Fruit fly (Drosophila melanogaster): Measurements from ENCODE around the gene eIF4EHP.

The eIF4EHP gene

DNA sequence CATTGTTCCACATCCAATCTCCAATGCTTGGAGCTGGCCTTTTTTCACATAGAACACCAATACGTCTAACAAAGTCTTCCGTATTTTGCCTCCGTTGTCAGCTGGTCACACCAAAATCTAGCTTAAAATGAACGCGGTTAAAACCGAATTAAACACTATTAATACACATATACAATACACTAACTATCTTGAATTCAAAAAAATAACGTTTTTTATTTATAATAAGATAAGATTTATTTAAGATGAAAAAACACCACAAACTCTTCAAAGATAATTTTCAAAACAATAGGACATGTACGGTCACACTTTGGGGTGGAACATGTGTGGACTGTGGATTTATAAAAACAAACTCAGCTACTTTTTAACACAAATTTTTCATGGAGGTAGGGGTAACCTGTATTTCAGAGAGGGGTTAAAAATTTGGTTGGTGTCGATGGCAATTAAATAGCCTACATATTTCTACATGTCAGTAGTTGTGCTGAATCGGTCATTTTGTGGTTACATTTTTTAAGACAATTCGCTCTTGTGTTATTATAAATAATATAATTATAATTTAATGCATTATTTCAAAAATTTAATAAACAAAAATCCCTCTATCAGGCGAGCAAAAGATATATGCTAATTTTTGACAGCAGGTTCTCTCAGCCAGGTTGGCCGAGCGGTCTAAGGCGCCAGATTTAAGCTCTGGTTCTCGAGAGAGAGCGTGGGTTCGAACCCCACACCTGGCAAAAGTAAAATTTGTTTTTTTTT, 3.7 kb upstream of the eIF4EHP start, which contains the start of gene CG13605 (continued):
- TF ChIP-seq N (GFP tag; optimal IDR thresholded peaks at IDR 0.05) (no peak), Sp1 (GFP tag; optimal IDR thresholded peaks at IDR 0.05) (peak; percentile 66)

DNA sequence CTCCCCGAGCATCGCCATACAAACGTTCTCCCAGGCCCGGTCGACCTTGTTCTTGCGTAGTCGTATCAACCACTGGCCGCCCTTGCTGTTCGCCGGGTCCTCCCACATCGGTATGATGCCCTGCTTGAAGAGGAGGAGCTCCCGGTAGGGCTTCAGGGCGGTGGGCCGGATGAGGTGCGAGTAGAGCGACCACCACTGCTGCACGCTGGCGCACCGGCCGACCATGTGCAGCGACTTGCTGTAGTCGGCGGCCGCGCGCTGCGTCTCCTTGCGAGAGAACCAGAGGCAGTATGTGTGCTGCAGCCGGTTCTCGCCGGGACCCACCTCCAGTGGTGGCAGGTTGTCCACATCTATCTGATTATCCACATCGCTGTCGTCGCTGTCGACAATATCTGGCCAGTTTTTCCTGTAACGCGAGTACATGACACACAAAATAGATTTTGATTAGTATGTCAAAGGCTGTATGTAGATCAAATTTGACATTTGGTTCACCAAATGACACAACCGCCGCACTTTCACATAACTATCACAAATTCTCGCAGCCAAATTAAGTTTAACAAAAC, 1.8 kb downstream of the eIF4EHP start, which contains the start of gene CG10694:
TSS of gene CG10694 (plus strand) at position 513 of the 563 bp plus-strand sequence.
- no peak for TF ChIP-seq HLH106 (tag; optimal IDR thresholded peaks at IDR 0.05)
- no peak for TF ChIP-seq tai (GFP tag; optimal IDR thresholded peaks at IDR 0.05)
- no peak for TF ChIP-seq Hr83 (GFP tag; optimal IDR thresholded peaks at IDR 0.05; ENCODE audit: poor library complexity, severe bottlenecking)

DNA sequence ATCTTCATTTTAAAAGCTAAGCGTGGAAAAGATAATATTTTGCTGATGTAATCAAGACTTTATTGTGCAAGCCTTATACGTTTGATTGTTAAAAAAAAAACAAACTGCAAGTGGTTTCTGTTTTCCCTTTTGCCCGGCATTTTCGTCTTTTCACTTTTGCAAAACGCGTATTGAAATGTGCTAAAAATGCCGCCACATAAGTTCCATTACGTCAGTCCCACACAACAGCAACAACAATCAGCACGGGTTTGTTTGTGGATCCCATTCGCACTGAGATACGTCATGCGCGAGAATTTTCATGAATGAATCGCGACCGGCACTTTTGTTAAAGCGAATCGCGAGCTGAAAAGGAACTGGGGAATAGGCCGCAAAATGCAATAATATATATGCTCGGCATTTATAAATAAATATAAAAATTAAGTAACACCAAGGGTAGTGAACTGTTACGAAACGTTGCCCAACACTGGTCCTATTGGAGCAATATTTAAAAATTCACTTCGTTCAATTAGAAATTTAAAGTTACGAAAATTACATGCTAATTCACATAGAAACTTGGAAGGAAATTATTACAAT, 2.6 kb downstream of the eIF4EHP start:
- peak; percentile 43 for TF ChIP-seq sv (GFP tag; optimal IDR thresholded peaks at IDR 0.05)
- peak; percentile 59 for TF ChIP-seq ey (GFP tag; optimal IDR thresholded peaks at IDR 0.05)
- peak; percentile 84 for TF ChIP-seq h (GFP tag; optimal IDR thresholded peaks at IDR 0.05)
- no peak for TF ChIP-seq usp (GFP tag; optimal IDR thresholded peaks at IDR 0.05)
- peak; percentile 49 for TF ChIP-seq sage (GFP tag; optimal IDR thresholded peaks at IDR 0.05)
- TF ChIP-seq foxo (GFP tag; optimal IDR thresholded peaks at IDR 0.05): peak; percentile 7 to 77
- TF ChIP-seq Hr83 (GFP tag; optimal IDR thresholded peaks at IDR 0.05; ENCODE audit: poor library complexity, severe bottlenecking): peak; percentile 39
- no peak for TF ChIP-seq GATAd (GFP tag; optimal IDR thresholded peaks at IDR 0.05)
- TF ChIP-seq fru (GFP tag; optimal IDR thresholded peaks at IDR 0.05): peak; percentile 73
- no peak for TF ChIP-seq Mio (GFP tag; optimal IDR thresholded peaks at IDR 0.05)
- TF ChIP-seq CG9705 (GFP tag; optimal IDR thresholded peaks at IDR 0.05): no peak
- TF ChIP-seq Jra (GFP tag; optimal IDR thresholded peaks at IDR 0.05): peak; percentile 74
- no peak for TF ChIP-seq Abd-B (GFP tag; optimal IDR thresholded peaks at IDR 0.05)
- TF ChIP-seq lola (GFP tag; optimal IDR thresholded peaks at IDR 0.05): no peak
- TF ChIP-seq OdsH (GFP tag; optimal IDR thresholded peaks at IDR 0.05): peak; percentile 71
- no peak for TF ChIP-seq psq (GFP tag; optimal IDR thresholded peaks at IDR 0.05)
- TF ChIP-seq HLH106 (tag; optimal IDR thresholded peaks at IDR 0.05): peak; percentile 44
- TF ChIP-seq Dfd (GFP tag; optimal IDR thresholded peaks at IDR 0.05): no peak
- peak; percentile 9 for TF ChIP-seq dsf (GFP tag; optimal IDR thresholded peaks at IDR 0.05; ENCODE audit: borderline replicate concordance)
- TF ChIP-seq rgr (GFP tag; optimal IDR thresholded peaks at IDR 0.05): peak; percentile 75
- peak; percentile 72 for TF ChIP-seq Hnf4 (GFP tag; optimal IDR thresholded peaks at IDR 0.05)
- TF ChIP-seq N (GFP tag; optimal IDR thresholded peaks at IDR 0.05): no peak
- no peak for TF ChIP-seq Rel (GFP tag; optimal IDR thresholded peaks at IDR 0.05)
- peak; percentile 33 for TF ChIP-seq Rel (tag; optimal IDR thresholded peaks at IDR 0.05)
- TF ChIP-seq tai (GFP tag; optimal IDR thresholded peaks at IDR 0.05): no peak
- TF ChIP-seq woc (GFP tag; optimal IDR thresholded peaks at IDR 0.05): peak; percentile 47
- peak; percentile 78 for TF ChIP-seq br (GFP tag; optimal IDR thresholded peaks at IDR 0.05)
- peak; percentile 86 for TF ChIP-seq brk (GFP tag; optimal IDR thresholded peaks at IDR 0.05)
- no peak for TF ChIP-seq pan (optimal IDR thresholded peaks at IDR 0.05)
- no peak for TF ChIP-seq CrebA (GFP tag; optimal IDR thresholded peaks at IDR 0.05; ENCODE audit: borderline replicate concordance)
- peak; percentile 24 for TF ChIP-seq CG32264 (GFP tag; optimal IDR thresholded peaks at IDR 0.05)
- no peak for TF ChIP-seq dl (GFP tag; optimal IDR thresholded peaks at IDR 0.05; ENCODE audit: insufficient read depth in 1 of 2, partially characterized antibody in 2 of 2)
- peak; percentile 37 for TF ChIP-seq Sp1 (GFP tag; optimal IDR thresholded peaks at IDR 0.05)

DNA sequence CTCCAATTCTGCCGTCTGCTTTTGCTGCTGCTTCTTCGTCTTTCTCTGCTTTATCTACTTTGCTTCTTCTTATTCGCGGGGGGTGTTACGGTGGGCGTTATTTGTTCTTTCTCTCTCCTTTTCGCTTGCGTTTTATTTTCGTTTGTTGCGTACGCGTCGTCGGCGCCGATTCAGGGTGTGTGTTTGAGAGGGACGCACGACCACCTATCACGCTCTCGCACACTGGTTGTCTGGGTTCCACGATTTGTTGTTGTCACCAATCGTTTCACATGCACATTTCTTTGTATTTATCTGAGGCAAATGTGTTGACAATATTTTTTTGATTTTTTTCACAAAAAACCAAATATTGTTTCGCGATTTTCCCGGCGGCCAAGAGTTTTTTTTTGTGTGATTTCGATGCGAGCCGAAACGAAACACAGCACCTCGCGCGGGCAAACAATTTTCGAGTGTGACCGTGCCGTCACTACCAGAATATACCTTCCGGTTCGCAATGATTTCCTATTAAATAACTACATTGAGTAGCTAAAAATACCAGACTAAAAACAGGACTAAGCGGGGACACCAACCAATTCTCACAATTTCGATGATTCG, 3.4 kb downstream of the eIF4EHP start, which contains the start of gene Syx1A:
TSS of gene Syx1A (minus strand) at position 452 of the 591 bp plus-strand sequence.
- no peak for TF ChIP-seq usp (GFP tag; optimal IDR thresholded peaks at IDR 0.05)
- no peak for TF ChIP-seq Rel (GFP tag; optimal IDR thresholded peaks at IDR 0.05)
- TF ChIP-seq Rel (tag; optimal IDR thresholded peaks at IDR 0.05): peak; percentile 68
- TF ChIP-seq dmrt93B (GFP tag; optimal IDR thresholded peaks at IDR 0.05): no peak
- TF ChIP-seq GATAd (GFP tag; optimal IDR thresholded peaks at IDR 0.05): no peak
- no peak for TF ChIP-seq CG32264 (GFP tag; optimal IDR thresholded peaks at IDR 0.05)
- no peak for TF ChIP-seq N (GFP tag; optimal IDR thresholded peaks at IDR 0.05)
- TF ChIP-seq fru (GFP tag; optimal IDR thresholded peaks at IDR 0.05): peak; percentile 24
- peak; percentile 17 for TF ChIP-seq Sp1 (GFP tag; optimal IDR thresholded peaks at IDR 0.05)
- TF ChIP-seq jim (GFP tag; optimal IDR thresholded peaks at IDR 0.05): no peak
- TF ChIP-seq Jra (GFP tag; optimal IDR thresholded peaks at IDR 0.05): no peak
- peak; percentile 100 for TF ChIP-seq psq (GFP tag; optimal IDR thresholded peaks at IDR 0.05)
- TF ChIP-seq sage (GFP tag; optimal IDR thresholded peaks at IDR 0.05): no peak
- no peak for TF ChIP-seq dsf (GFP tag; optimal IDR thresholded peaks at IDR 0.05; ENCODE audit: borderline replicate concordance)
- TF ChIP-seq sv (GFP tag; optimal IDR thresholded peaks at IDR 0.05): no peak
- TF ChIP-seq tai (GFP tag; optimal IDR thresholded peaks at IDR 0.05): no peak
- TF ChIP-seq Myc (optimal IDR thresholded peaks at IDR 0.05): no peak
- peak; percentile 7 for TF ChIP-seq Hnf4 (GFP tag; optimal IDR thresholded peaks at IDR 0.05)
- TF ChIP-seq ey (GFP tag; optimal IDR thresholded peaks at IDR 0.05): no peak
- no peak for TF ChIP-seq Dif (GFP tag; optimal IDR thresholded peaks at IDR 0.05; ENCODE audit: partially characterized antibody)
- no peak for TF ChIP-seq brk (GFP tag; optimal IDR thresholded peaks at IDR 0.05)
- no peak for TF ChIP-seq OdsH (GFP tag; optimal IDR thresholded peaks at IDR 0.05)
- peak; percentile 35 for TF ChIP-seq br (GFP tag; optimal IDR thresholded peaks at IDR 0.05)
- TF ChIP-seq Hr83 (GFP tag; optimal IDR thresholded peaks at IDR 0.05; ENCODE audit: poor library complexity, severe bottlenecking): no peak
- TF ChIP-seq Mio (GFP tag; optimal IDR thresholded peaks at IDR 0.05): no peak
- no peak for TF ChIP-seq dl (GFP tag; optimal IDR thresholded peaks at IDR 0.05; ENCODE audit: insufficient read depth in 1 of 2, partially characterized antibody in 2 of 2)
- peak in 1 of 2 experiments; percentile 13 for TF ChIP-seq foxo (GFP tag; optimal IDR thresholded peaks at IDR 0.05)
- TF ChIP-seq pan (optimal IDR thresholded peaks at IDR 0.05): no peak
